Worm (Caenorhabditis elegans) whole organism, early embryonic: ENCODE data around the gene xnd-1.

Source experiments
- F13C5.2 ChIP-seq: sonication (generic microtip); optimal IDR thresholded peaks from 2 replicates; lab custom pipeline; 2017; ENCODE audit warnings: mild to moderate bottlenecking, missing genetic modification characterization, inconsistent platforms, missing compliant biosample characterization
- aly-1 ChIP-seq: sonication (generic microtip); optimal IDR thresholded peaks from 2 replicates; lab custom pipeline; 2016; ENCODE audit warnings: missing genetic modification characterization, missing compliant biosample characterization
- ama-1 ChIP-seq: fragments of 150-350 bp; optimal IDR thresholded peaks from 2 replicates; lab custom pipeline; 2014
- ceh-13 ChIP-seq: fragments of 200-800 bp; sonication (Bioruptor generic); optimal IDR thresholded peaks from 2 replicates; lab custom pipeline; 2018; ENCODE audit warnings: mild to moderate bottlenecking, missing genetic modification characterization, missing compliant biosample characterization
- ceh-36 ChIP-seq: sonication (generic microtip); optimal IDR thresholded peaks from 2 replicates; lab custom pipeline; 2016; ENCODE audit warnings: missing genetic modification characterization, inconsistent platforms, missing compliant biosample characterization
- ets-7 ChIP-seq: sonication (generic microtip); optimal IDR thresholded peaks from 2 replicates; lab custom pipeline; 2016; ENCODE audit warnings: missing genotype, missing genetic modification characterization, missing compliant biosample characterization
- flt-1 ChIP-seq: fragments of 200-800 bp; sonication (Bioruptor generic); IDR thresholded peaks from 2 replicates; pipeline ENCODE4 v1.3.6; 2022; ENCODE audit warnings: missing genetic modification characterization, missing compliant biosample characterization
- hmbx-1 ChIP-seq: sonication (generic microtip); optimal IDR thresholded peaks from 2 replicates; lab custom pipeline; 2016; ENCODE audit warnings: mild to moderate bottlenecking, missing genetic modification characterization, missing compliant biosample characterization
- hmg-4 ChIP-seq: fragments of 200-800 bp; sonication (Bioruptor generic); optimal IDR thresholded peaks from 2 replicates; lab custom pipeline; 2018; ENCODE audit warnings: mild to moderate bottlenecking, missing genetic modification characterization, missing compliant biosample characterization
- hnd-1 ChIP-seq: sonication (generic microtip); optimal IDR thresholded peaks from 2 replicates; lab custom pipeline; 2016; ENCODE audit warnings: missing genetic modification characterization, missing compliant biosample characterization
- pes-1 ChIP-seq: fragments of 200-800 bp; sonication (Bioruptor generic); IDR thresholded peaks from 2 replicates; pipeline ENCODE4 v1.3.6; 2022; ENCODE audit warnings: missing genetic modification reagents, missing genetic modification characterization, missing compliant biosample characterization
- scrt-1 ChIP-seq: fragments of 200-800 bp; sonication (Bioruptor generic); IDR thresholded peaks from 2 replicates; pipeline ENCODE4 v1.3.6; 2022; ENCODE audit warnings: missing genetic modification characterization, missing compliant biosample characterization
- tbx-37 ChIP-seq: fragments of 200-800 bp; sonication (Bioruptor generic); conservative IDR thresholded peaks from 2 replicates; pipeline ENCODE4 v1.3.6; 2022; ENCODE audit warnings: missing genetic modification reagents, missing genetic modification characterization, missing compliant biosample characterization
- tra-4 ChIP-seq: sonication (generic microtip); optimal IDR thresholded peaks from 2 replicates; lab custom pipeline; 2017; ENCODE audit warnings: missing genetic modification characterization, missing compliant biosample characterization

ce11 chrIII:5570814-5571443 is 33.3 kb upstream of the xnd-1 start:
- no peak for TF ChIP-seq ama-1 (lab: Kevin White, UChicago)
- no peak for TF ChIP-seq flt-1 (GFP tag; lab: Robert Waterston, UW)
- TF ChIP-seq hmg-4 (GFP tag; lab: Kevin White, UChicago): no peak
- TF ChIP-seq scrt-1 (GFP tag; lab: Robert Waterston, UW): no peak
- no peak for TF ChIP-seq hmbx-1 (tag; lab: Kevin White, UChicago)
- no peak for TF ChIP-seq ceh-13 (GFP tag; lab: Kevin White, UChicago)
- no peak for TF ChIP-seq F13C5.2 (tag; lab: Kevin White, UChicago)
- no peak for TF ChIP-seq aly-1 (tag; lab: Kevin White, UChicago)
- TF ChIP-seq ceh-36 (tag; lab: Kevin White, UChicago): no peak
- TF ChIP-seq pes-1 (GFP tag; lab: Robert Waterston, UW): no peak
- TF ChIP-seq tra-4 (tag; lab: Kevin White, UChicago): no peak
- TF ChIP-seq ets-7: no peak
- no peak for TF ChIP-seq hnd-1 (tag; lab: Kevin White, UChicago)
- TF ChIP-seq tbx-37 (GFP tag; lab: Robert Waterston, UW): no peak
